Fruit fly (Drosophila melanogaster) whole organism, embryonic: Measurements from ENCODE around the gene iav.
A peak's percentile ranks its signal among the peaks of the same experiment; 100 is the strongest.

ENCODE experiments used
- Aef1 ChIP-seq: fragments of 200-800 bp; sonication (Bioruptor generic); IDR thresholded peaks from 3 replicates; pipeline ENCODE4 v1.3.6; 2022; ENCODE audit warnings: missing biosample characterization, missing genetic modification characterization
- C15 ChIP-seq: fragments of 200-800 bp; sonication (Bioruptor generic); IDR thresholded peaks from 3 replicates; pipeline ENCODE4 v1.3.6; 2022; ENCODE audit warnings: missing biosample characterization, missing genetic modification characterization
- CG13775 ChIP-seq: fragments of 200-800 bp; sonication (Bioruptor generic); optimal IDR thresholded peaks from 3 replicates; lab custom pipeline; 2017; ENCODE audit warnings: missing biosample characterization, mild to moderate bottlenecking, missing genetic modification characterization
- CG14860 ChIP-seq: fragments of 200-800 bp; sonication (Bioruptor generic); IDR thresholded peaks from 3 replicates; pipeline ENCODE4 v1.3.6; 2022; ENCODE audit warnings: missing biosample characterization, missing genetic modification characterization; ENCODE audit not compliant: partially characterized antibody
- CG17359 ChIP-seq: fragments of 200-800 bp; sonication (Bioruptor generic); optimal IDR thresholded peaks from 3 replicates; lab custom pipeline; 2018; ENCODE audit warnings: missing biosample characterization, mild to moderate bottlenecking, missing genetic modification characterization, moderate library complexity
- CG18619 ChIP-seq: fragments of 200-800 bp; sonication (Bioruptor generic); optimal IDR thresholded peaks from 3 replicates; lab custom pipeline; 2017; ENCODE audit warnings: missing biosample characterization, mild to moderate bottlenecking, missing genetic modification characterization
- CG2712 ChIP-seq: fragments of 200-800 bp; optimal IDR thresholded peaks from 3 replicates; lab custom pipeline; 2019; ENCODE audit warnings: missing biosample characterization, mild to moderate bottlenecking, missing genetic modification characterization, moderate library complexity
- CG31365 ChIP-seq: fragments of 200-800 bp; sonication (Bioruptor generic); optimal IDR thresholded peaks from 2 replicates; lab custom pipeline; 2018; ENCODE audit warnings: missing biosample characterization, mild to moderate bottlenecking, missing genetic modification characterization
- CG34224 ChIP-seq: fragments of 200-800 bp; sonication (Bioruptor generic); IDR thresholded peaks from 3 replicates; pipeline ENCODE4 v1.3.6; 2022; ENCODE audit warnings: missing biosample characterization, missing genetic modification characterization; ENCODE audit not compliant: partially characterized antibody
- CG43689 ChIP-seq: fragments of 200-800 bp; sonication (Bioruptor generic); IDR thresholded peaks from 2 replicates; pipeline ENCODE4 v1.3.6; 2022; ENCODE audit warnings: missing biosample characterization, missing genetic modification characterization
- CG4854 ChIP-seq: fragments of 200-800 bp; sonication (Bioruptor generic); optimal IDR thresholded peaks from 2 replicates; lab custom pipeline; 2016; ENCODE audit warnings: missing biosample characterization, missing genetic modification characterization, inconsistent platforms
- CG5953 ChIP-seq: fragments of 200-800 bp; sonication (Bioruptor generic); IDR thresholded peaks from 2 replicates; pipeline ENCODE4 v1.3.6; 2022; ENCODE audit warnings: missing biosample characterization, missing genetic modification characterization
- CG6272 ChIP-seq: fragments of 200-800 bp; sonication (Bioruptor generic); IDR thresholded peaks from 2 replicates; pipeline ENCODE4 v1.3.6; 2022; ENCODE audit warnings: missing biosample characterization, missing genetic modification characterization
- CG6813 ChIP-seq: fragments of 200-800 bp; sonication (Bioruptor generic); optimal IDR thresholded peaks from 2 replicates; lab custom pipeline; 2017; ENCODE audit warnings: missing biosample characterization, missing genetic modification characterization, mild to moderate bottlenecking, moderate library complexity, missing genetic modification reagents
- CG9817 ChIP-seq: fragments of 200-800 bp; sonication (Bioruptor generic); optimal IDR thresholded peaks from 2 replicates; lab custom pipeline; 2018; ENCODE audit warnings: missing biosample characterization, mild to moderate bottlenecking, missing genetic modification characterization, moderate library complexity
- CG9932 ChIP-seq: fragments of 200-800 bp; sonication (Bioruptor generic); IDR thresholded peaks from 2 replicates; pipeline ENCODE4 v1.3.6; 2022; ENCODE audit warnings: missing biosample characterization, missing genetic modification characterization
- CHES-1-like ChIP-seq: fragments of 200-800 bp; sonication (Bioruptor generic); optimal IDR thresholded peaks from 2 replicates; lab custom pipeline; 2016; ENCODE audit warnings: missing biosample characterization, missing genetic modification characterization
- Fer3 ChIP-seq: fragments of 200-800 bp; sonication (Bioruptor generic); optimal IDR thresholded peaks from 2 replicates; lab custom pipeline; 2018; ENCODE audit warnings: missing biosample characterization, mild to moderate bottlenecking, missing genetic modification characterization, moderate library complexity
- HLH3B ChIP-seq: fragments of 200-800 bp; sonication (Bioruptor generic); IDR thresholded peaks from 2 replicates; pipeline ENCODE4 v1.3.6; 2022; ENCODE audit warnings: missing biosample characterization, missing genetic modification characterization
- HLH54F ChIP-seq: fragments of 200-800 bp; sonication (Bioruptor generic); optimal IDR thresholded peaks from 3 replicates; lab custom pipeline; 2016; ENCODE audit warnings: missing biosample characterization, missing genetic modification characterization
- HmgD ChIP-seq: fragments of 200-800 bp; sonication (Bioruptor generic); optimal IDR thresholded peaks from 3 replicates; lab custom pipeline; 2016; ENCODE audit warnings: missing biosample characterization, missing genetic modification characterization
- Meics ChIP-seq: fragments of 200-800 bp; sonication (Bioruptor generic); optimal IDR thresholded peaks from 2 replicates; lab custom pipeline; 2017; ENCODE audit warnings: missing biosample characterization, mild to moderate bottlenecking, missing genetic modification characterization
- Mrtf ChIP-seq: fragments of 200-800 bp; sonication (Bioruptor generic); IDR thresholded peaks from 3 replicates; pipeline ENCODE4 v1.3.6; 2022; ENCODE audit warnings: missing biosample characterization, missing genetic modification characterization
- Myb ChIP-seq: fragments of 200-800 bp; sonication (Bioruptor generic); optimal IDR thresholded peaks from 2 replicates; lab custom pipeline; 2016; ENCODE audit warnings: missing biosample characterization, missing genetic modification characterization
- NFAT ChIP-seq: fragments of 200-800 bp; sonication (Bioruptor generic); IDR thresholded peaks from 2 replicates; pipeline ENCODE4 v1.3.6; 2022; ENCODE audit warnings: missing biosample characterization, missing genetic modification characterization
- NK7.1 ChIP-seq: fragments of 200-800 bp; sonication (Bioruptor generic); optimal IDR thresholded peaks from 3 replicates; lab custom pipeline; 2016; ENCODE audit warnings: missing biosample characterization, missing genetic modification characterization
- Ravus ChIP-seq: fragments of 200-800 bp; sonication (Bioruptor generic); IDR thresholded peaks from 2 replicates; pipeline ENCODE4 v1.3.6; 2022; ENCODE audit warnings: missing biosample characterization, missing genetic modification characterization
- Side ChIP-seq: fragments of 200-800 bp; sonication (Bioruptor generic); optimal IDR thresholded peaks from 2 replicates; lab custom pipeline; 2016; ENCODE audit warnings: missing biosample characterization, missing genetic modification characterization
- Taf1 ChIP-seq: fragments of 200-800 bp; sonication (Bioruptor generic); IDR thresholded peaks from 2 replicates; pipeline ENCODE4 v1.3.6; 2022; ENCODE audit warnings: missing biosample characterization, missing genetic modification characterization
- ab ChIP-seq: fragments of 200-800 bp; sonication (Bioruptor generic); optimal IDR thresholded peaks from 2 replicates; lab custom pipeline; 2016; ENCODE audit warnings: missing biosample characterization, missing genetic modification characterization
- az2 ChIP-seq: fragments of 200-800 bp; sonication (Bioruptor generic); optimal IDR thresholded peaks from 3 replicates; lab custom pipeline; 2016; ENCODE audit warnings: missing biosample characterization, missing genetic modification characterization
- bigmax ChIP-seq: fragments of 200-800 bp; sonication (Bioruptor generic); optimal IDR thresholded peaks from 2 replicates; lab custom pipeline; 2018; ENCODE audit warnings: missing biosample characterization, mild to moderate bottlenecking, missing genetic modification characterization
- btn ChIP-seq: fragments of 200-800 bp; sonication (Bioruptor generic); optimal IDR thresholded peaks from 2 replicates; lab custom pipeline; 2016; ENCODE audit warnings: missing biosample characterization, missing genetic modification characterization
- chn ChIP-seq: fragments of 200-800 bp; sonication (Bioruptor generic); optimal IDR thresholded peaks from 2 replicates; lab custom pipeline; 2016; ENCODE audit warnings: missing biosample characterization, missing genetic modification characterization
- corto ChIP-seq: fragments of 200-800 bp; sonication (Bioruptor generic); optimal IDR thresholded peaks from 2 replicates; lab custom pipeline; 2016; ENCODE audit warnings: missing biosample characterization, mild to moderate bottlenecking, missing genetic modification characterization, moderate library complexity
- dan ChIP-seq: fragments of 200-800 bp; sonication (Bioruptor generic); IDR thresholded peaks from 2 replicates; pipeline ENCODE4 v1.3.6; 2022; ENCODE audit warnings: missing biosample characterization, missing genetic modification characterization
- fd96Cb ChIP-seq: fragments of 200-800 bp; sonication (Bioruptor generic); optimal IDR thresholded peaks from 2 replicates; lab custom pipeline; 2018; ENCODE audit warnings: missing biosample characterization, mild to moderate bottlenecking, missing genetic modification characterization, moderate library complexity
- gsb ChIP-seq: fragments of 200-800 bp; sonication (Bioruptor generic); IDR thresholded peaks from 2 replicates; pipeline ENCODE4 v1.3.6; 2022; ENCODE audit warnings: missing biosample characterization, missing genetic modification characterization
- hbn ChIP-seq: fragments of 200-800 bp; sonication (Bioruptor generic); IDR thresholded peaks from 2 replicates; pipeline ENCODE4 v1.3.6; 2022; ENCODE audit warnings: missing biosample characterization, missing genetic modification characterization; ENCODE audit not compliant: partially characterized antibody
- ind ChIP-seq: fragments of 200-800 bp; sonication (Bioruptor generic); optimal IDR thresholded peaks from 3 replicates; lab custom pipeline; 2016; ENCODE audit warnings: missing biosample characterization, missing genetic modification characterization
- knrl ChIP-seq: fragments of 200-800 bp; sonication (Bioruptor generic); IDR thresholded peaks from 3 replicates; pipeline ENCODE4 v1.3.6; 2022; ENCODE audit warnings: missing biosample characterization, missing genetic modification characterization; ENCODE audit not compliant: partially characterized antibody
- maf-S ChIP-seq: fragments of 200-800 bp; sonication (Bioruptor generic); optimal IDR thresholded peaks from 2 replicates; lab custom pipeline; 2016; ENCODE audit warnings: missing biosample characterization, missing genetic modification characterization
- nerfin-2 ChIP-seq: fragments of 200-800 bp; sonication (Bioruptor generic); IDR thresholded peaks from 2 replicates; pipeline ENCODE4 v1.3.6; 2022; ENCODE audit warnings: missing biosample characterization, missing genetic modification characterization; ENCODE audit not compliant: partially characterized antibody
- org-1 ChIP-seq: fragments of 200-800 bp; sonication (Bioruptor generic); optimal IDR thresholded peaks from 2 replicates; lab custom pipeline; 2017; ENCODE audit warnings: missing biosample characterization, missing genetic modification characterization
- pb ChIP-seq: fragments of 200-800 bp; sonication (Bioruptor generic); optimal IDR thresholded peaks from 3 replicates; lab custom pipeline; 2016; ENCODE audit warnings: missing biosample characterization, missing genetic modification characterization
- pho ChIP-seq: fragments of 200-800 bp; sonication (Bioruptor generic); optimal IDR thresholded peaks from 2 replicates; lab custom pipeline; 2016; ENCODE audit warnings: missing biosample characterization, missing genetic modification characterization
- ro ChIP-seq: fragments of 200-800 bp; sonication (Bioruptor generic); IDR thresholded peaks from 2 replicates; pipeline ENCODE4 v1.3.6; 2022; ENCODE audit warnings: missing biosample characterization, missing genetic modification characterization
- sqz ChIP-seq: fragments of 200-800 bp; sonication (Bioruptor generic); optimal IDR thresholded peaks from 3 replicates; lab custom pipeline; 2018; ENCODE audit warnings: missing biosample characterization, mild to moderate bottlenecking, missing genetic modification characterization
- tup ChIP-seq: fragments of 200-800 bp; sonication (Bioruptor generic); optimal IDR thresholded peaks from 2 replicates; lab custom pipeline; 2016; ENCODE audit warnings: missing biosample characterization, mild to moderate bottlenecking, missing genetic modification characterization, moderate library complexity
- unc-4 ChIP-seq: fragments of 200-800 bp; sonication (Bioruptor generic); IDR thresholded peaks from 2 replicates; pipeline ENCODE4 v1.3.6; 2022; ENCODE audit warnings: missing biosample characterization, missing genetic modification characterization; ENCODE audit not compliant: partially characterized antibody
- unpg ChIP-seq: fragments of 200-800 bp; sonication (Bioruptor generic); optimal IDR thresholded peaks from 3 replicates; lab custom pipeline; 2018; ENCODE audit warnings: missing biosample characterization, mild to moderate bottlenecking, missing genetic modification characterization, moderate library complexity

Gene iav

dm6 chrX:6795987-6796691, 17.6 kb upstream of the iav start (continued):
- no peak for TF ChIP-seq hbn (GFP tag; lab: Robert Waterston, UW)
- TF ChIP-seq ind (GFP tag; lab: Kevin White, UChicago), result no peak
- TF ChIP-seq HLH54F (GFP tag; lab: Kevin White, UChicago), result peak; percentile 27
- no peak for TF ChIP-seq CG31365 (tag; lab: Kevin White, UChicago)
- TF ChIP-seq Mrtf, result no peak
- no peak for TF ChIP-seq CG17359 (tag; lab: Kevin White, UChicago)
- TF ChIP-seq CG43689 (GFP tag; lab: Robert Waterston, UW), result no peak
- no peak for TF ChIP-seq Fer3
- peak; percentile 14 for TF ChIP-seq az2 (GFP tag; lab: Kevin White, UChicago)
- no peak for TF ChIP-seq Taf1 (GFP tag; lab: Robert Waterston, UW)
- no peak for TF ChIP-seq Myb (GFP tag; lab: Kevin White, UChicago)
- TF ChIP-seq CG6272 (GFP tag; lab: Robert Waterston, UW), result no peak
- no peak for TF ChIP-seq sqz
- peak; percentile 8 for TF ChIP-seq Meics (GFP tag; lab: Kevin White, UChicago)
- no peak for TF ChIP-seq pb
- no peak for TF ChIP-seq btn (GFP tag; lab: Kevin White, UChicago)
- TF ChIP-seq CG18619, result peak; percentile 19
- TF ChIP-seq CG34224 (GFP tag; lab: Robert Waterston, UW), result no peak
- TF ChIP-seq CG14860, result no peak
- TF ChIP-seq tup, result no peak
- TF ChIP-seq nerfin-2, result no peak
- TF ChIP-seq CG2712 (tag; lab: Kevin White, UChicago), result no peak
- no peak for TF ChIP-seq Ravus (GFP tag; lab: Robert Waterston, UW)
- no peak for TF ChIP-seq C15 (GFP tag; lab: Robert Waterston, UW)
- no peak for TF ChIP-seq fd96Cb (tag; lab: Kevin White, UChicago)
- TF ChIP-seq Aef1 (GFP tag; lab: Robert Waterston, UW), result no peak
- TF ChIP-seq chn (GFP tag; lab: Kevin White, UChicago), result no peak
- peak; percentile 3 for TF ChIP-seq Side
- no peak for TF ChIP-seq ro (GFP tag; lab: Robert Waterston, UW)
- TF ChIP-seq unpg (GFP tag; lab: Kevin White, UChicago), result peak; percentile 19
- TF ChIP-seq CG9932 (GFP tag; lab: Robert Waterston, UW), result peak; percentile 41
- TF ChIP-seq dan (GFP tag; lab: Robert Waterston, UW), result no peak
- no peak for TF ChIP-seq bigmax (GFP tag; lab: Kevin White, UChicago)
- TF ChIP-seq CG5953 (GFP tag; lab: Robert Waterston, UW), result no peak
- TF ChIP-seq CHES-1-like (GFP tag; lab: Kevin White, UChicago), result no peak
- TF ChIP-seq corto (GFP tag; lab: Kevin White, UChicago), result no peak
- TF ChIP-seq CG6813 (GFP tag; lab: Kevin White, UChicago), result no peak
- TF ChIP-seq NFAT, result no peak
- no peak for TF ChIP-seq gsb (GFP tag; lab: Robert Waterston, UW)
- no peak for TF ChIP-seq knrl
- no peak for TF ChIP-seq ab (GFP tag; lab: Kevin White, UChicago)
- TF ChIP-seq NK7.1 (GFP tag; lab: Kevin White, UChicago), result peak; percentile 40
- TF ChIP-seq CG13775 (GFP tag; lab: Kevin White, UChicago), result peak; percentile 18
- no peak for TF ChIP-seq HLH3B
- TF ChIP-seq CG4854 (GFP tag; lab: Kevin White, UChicago), result no peak
- TF ChIP-seq pho (GFP tag; lab: Kevin White, UChicago), result no peak
- TF ChIP-seq maf-S (GFP tag; lab: Kevin White, UChicago), result no peak
- no peak for TF ChIP-seq HmgD (GFP tag; lab: Kevin White, UChicago)
- no peak for TF ChIP-seq unc-4 (GFP tag; lab: Robert Waterston, UW)
- peak; percentile 0 for TF ChIP-seq CG9817 (tag; lab: Kevin White, UChicago)
- peak; percentile 11 for TF ChIP-seq org-1
